Fruit fly (Drosophila melanogaster): ENCODE results near the gene CG5131.

DNA sequence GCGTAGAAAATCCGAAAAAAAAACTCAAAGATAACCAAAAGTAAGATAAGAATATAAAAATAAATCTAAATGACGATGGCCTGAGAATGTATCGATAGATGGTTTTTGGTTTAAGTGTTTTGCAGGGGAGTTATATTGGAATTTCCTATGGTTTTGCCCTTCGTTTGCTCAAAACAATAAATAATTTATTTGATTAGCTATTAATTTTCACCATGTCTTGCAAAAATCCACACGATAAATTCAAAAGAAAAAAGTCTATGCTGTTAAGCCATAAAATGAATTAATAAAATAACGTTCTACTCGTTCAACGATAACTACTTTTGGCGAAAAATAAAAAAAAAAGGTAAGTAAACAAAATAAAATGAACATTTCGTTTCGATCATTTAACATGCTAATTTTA, 37.2 kb upstream of the CG5131 start:
- no peak for TF ChIP-seq rn (GFP tag; IDR thresholded peaks at IDR 0.05)
- TF ChIP-seq CG34367 (tag; optimal IDR thresholded peaks at IDR 0.05): no peak
- no peak for TF ChIP-seq D1 (tag; optimal IDR thresholded peaks at IDR 0.05)
- no peak for TF ChIP-seq CG8301 (tag; optimal IDR thresholded peaks at IDR 0.05)
- no peak for TF ChIP-seq CG14655 (GFP tag; optimal IDR thresholded peaks at IDR 0.05)
- no peak for TF ChIP-seq CG12605 (GFP tag; IDR thresholded peaks at IDR 0.05)
- TF ChIP-seq EcR (GFP tag; optimal IDR thresholded peaks at IDR 0.05): no peak
- TF ChIP-seq CG32121 (GFP tag; IDR thresholded peaks at IDR 0.05): no peak
- TF ChIP-seq Pif1A (GFP tag; optimal IDR thresholded peaks at IDR 0.05): no peak
- no peak for TF ChIP-seq CG15710 (tag; optimal IDR thresholded peaks at IDR 0.05)
- TF ChIP-seq CG17806 (tag; optimal IDR thresholded peaks at IDR 0.05): no peak
- no peak for TF ChIP-seq CG9948 (tag; optimal IDR thresholded peaks at IDR 0.05)
